Fruit fly (Drosophila melanogaster) whole organism, pupa: ENCODE data around the gene Rab14.

Experiments used
- CG4496 ChIP-seq: fragments of 200-800 bp; sonication (Bioruptor generic); IDR thresholded peaks from 3 replicates; pipeline ENCODE4 v1.3.6; 2022; ENCODE audit warnings: missing biosample characterization, missing genetic modification characterization
- CG8301 ChIP-seq: fragments of 200-800 bp; sonication (Bioruptor generic); optimal IDR thresholded peaks from 2 replicates; lab custom pipeline; 2018; ENCODE audit warnings: missing biosample characterization, mild to moderate bottlenecking, missing genetic modification characterization
- Ets98B ChIP-seq: fragments of 200-800 bp; sonication (Bioruptor generic); IDR thresholded peaks from 2 replicates; pipeline ENCODE4 v1.3.6; 2022; ENCODE audit warnings: missing biosample characterization, missing genetic modification characterization
- fd96Ca ChIP-seq: fragments of 200-800 bp; sonication (Bioruptor generic); IDR thresholded peaks from 3 replicates; pipeline ENCODE4 v1.3.6; 2022; ENCODE audit warnings: missing biosample characterization, missing genetic modification characterization

DNA sequence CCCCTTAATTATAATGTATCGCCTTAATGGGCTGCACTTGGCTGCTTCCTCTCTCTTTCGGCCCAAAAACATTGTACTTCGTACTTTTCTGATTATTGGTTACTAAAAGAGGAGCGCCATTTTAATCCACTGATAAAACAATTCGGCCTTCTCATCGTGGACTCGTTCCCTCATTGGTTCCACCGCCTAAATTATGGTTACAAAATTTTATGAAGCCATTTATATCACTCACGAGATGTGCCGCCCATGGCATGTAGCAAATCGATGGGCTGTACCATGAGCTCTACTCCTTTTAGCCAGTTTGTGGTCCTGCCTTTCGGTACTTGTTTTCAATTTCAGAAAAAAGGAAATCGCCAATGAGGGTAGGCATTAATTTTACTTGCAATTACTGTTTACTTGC is 13.9 kb downstream of the Rab14 start:
- no peak for TF ChIP-seq Ets98B
- TF ChIP-seq fd96Ca: no peak
- no peak for TF ChIP-seq CG8301
- no peak for TF ChIP-seq CG4496 (GFP tag; lab: Robert Waterston, UW)
